Fruit fly (Drosophila melanogaster) whole organism, embryonic: Measurements from ENCODE around the gene barr.

Source experiments
- ATbp ChIP-seq: fragments of 200-800 bp; sonication (Bioruptor generic); optimal IDR thresholded peaks from 2 replicates; lab custom pipeline; 2017; ENCODE audit warnings: missing biosample characterization, mild to moderate bottlenecking, missing genetic modification characterization, missing genetic modification reagents
- B-H1 ChIP-seq: fragments of 200-800 bp; sonication (Bioruptor generic); IDR thresholded peaks from 3 replicates; pipeline ENCODE4 v1.3.6; 2022; ENCODE audit warnings: missing biosample characterization, missing genetic modification characterization
- B-H2 ChIP-seq: fragments of 200-800 bp; sonication (Bioruptor generic); optimal IDR thresholded peaks from 2 replicates; lab custom pipeline; 2018; ENCODE audit warnings: missing biosample characterization, mild to moderate bottlenecking, missing genetic modification characterization
- BtbVII ChIP-seq: fragments of 200-800 bp; sonication (Bioruptor generic); optimal IDR thresholded peaks from 3 replicates; lab custom pipeline; 2017; ENCODE audit warnings: missing biosample characterization, mild to moderate bottlenecking, missing genetic modification characterization
- C15 ChIP-seq: fragments of 200-800 bp; sonication (Bioruptor generic); IDR thresholded peaks from 3 replicates; pipeline ENCODE4 v1.3.6; 2022; ENCODE audit warnings: missing biosample characterization, missing genetic modification characterization
- CG10209 ChIP-seq: fragments of 200-800 bp; sonication (Bioruptor generic); optimal IDR thresholded peaks from 3 replicates; lab custom pipeline; 2017; ENCODE audit warnings: missing biosample characterization, mild to moderate bottlenecking, missing genetic modification characterization, missing genetic modification reagents
- CG10959 ChIP-seq: fragments of 200-800 bp; sonication (Bioruptor generic); IDR thresholded peaks from 2 replicates; pipeline ENCODE4 v1.3.6; 2022; ENCODE audit warnings: missing biosample characterization, missing genetic modification characterization
- CG10979 ChIP-seq: fragments of 200-800 bp; sonication (Bioruptor generic); optimal IDR thresholded peaks from 2 replicates; lab custom pipeline; 2018; ENCODE audit warnings: missing biosample characterization, mild to moderate bottlenecking, missing genetic modification characterization, moderate library complexity
- CG11085 ChIP-seq: fragments of 200-800 bp; sonication (Bioruptor generic); IDR thresholded peaks from 2 replicates; pipeline ENCODE4 v1.3.6; 2022; ENCODE audit warnings: missing biosample characterization, missing genetic modification characterization
- CG12659 ChIP-seq: fragments of 200-800 bp; sonication (Bioruptor generic); optimal IDR thresholded peaks from 3 replicates; lab custom pipeline; 2017; ENCODE audit warnings: mild to moderate bottlenecking, missing biosample characterization, missing genetic modification reagents, missing genetic modification characterization
- CG12942 ChIP-seq: fragments of 200-800 bp; sonication (Bioruptor generic); optimal IDR thresholded peaks from 3 replicates; lab custom pipeline; 2016; ENCODE audit warnings: missing biosample characterization, missing genetic modification characterization
- CG13424 ChIP-seq: fragments of 200-800 bp; sonication (Bioruptor generic); optimal IDR thresholded peaks from 2 replicates; lab custom pipeline; 2019; ENCODE audit warnings: missing biosample characterization, mild to moderate bottlenecking, missing genetic modification characterization, moderate library complexity
- CG17829 ChIP-seq: fragments of 200-800 bp; optimal IDR thresholded peaks from 2 replicates; lab custom pipeline; 2019; ENCODE audit warnings: missing biosample characterization, mild to moderate bottlenecking, missing genetic modification characterization, moderate library complexity
- CG2202 ChIP-seq: fragments of 200-800 bp; sonication (Bioruptor generic); optimal IDR thresholded peaks from 2 replicates; lab custom pipeline; 2018; ENCODE audit warnings: missing biosample characterization, mild to moderate bottlenecking, missing genetic modification characterization
- CG32532 ChIP-seq: fragments of 200-800 bp; sonication (Bioruptor generic); IDR thresholded peaks from 2 replicates; pipeline ENCODE4 v1.3.6; 2022; ENCODE audit warnings: missing biosample characterization, missing genetic modification characterization
- CG33213 ChIP-seq: fragments of 200-800 bp; sonication (Bioruptor generic); optimal IDR thresholded peaks from 3 replicates; lab custom pipeline; 2016; ENCODE audit warnings: missing biosample characterization, missing genetic modification characterization
- CG34422 ChIP-seq: fragments of 200-800 bp; sonication (Bioruptor generic); IDR thresholded peaks from 3 replicates; pipeline ENCODE4 v1.3.6; 2022; ENCODE audit warnings: missing biosample characterization, missing genetic modification characterization
- CG4617 ChIP-seq: fragments of 200-800 bp; sonication (Bioruptor generic); optimal IDR thresholded peaks from 3 replicates; lab custom pipeline; 2016; ENCODE audit warnings: missing biosample characterization, missing genetic modification characterization, borderline replicate concordance
- CG4854 ChIP-seq: fragments of 200-800 bp; sonication (Bioruptor generic); optimal IDR thresholded peaks from 2 replicates; lab custom pipeline; 2016; ENCODE audit warnings: missing biosample characterization, missing genetic modification characterization, inconsistent platforms
- CG7987 ChIP-seq: fragments of 200-800 bp; sonication (Bioruptor generic); optimal IDR thresholded peaks from 2 replicates; lab custom pipeline; 2018; ENCODE audit warnings: missing biosample characterization, mild to moderate bottlenecking, missing genetic modification characterization, moderate library complexity
- CG8388 ChIP-seq: fragments of 200-800 bp; sonication (Bioruptor generic); optimal IDR thresholded peaks from 2 replicates; lab custom pipeline; 2019; ENCODE audit warnings: missing biosample characterization, mild to moderate bottlenecking, missing genetic modification characterization, moderate library complexity
- CG8765 ChIP-seq: fragments of 200-800 bp; sonication (Bioruptor generic); IDR thresholded peaks from 2 replicates; pipeline ENCODE4 v1.3.6; 2022; ENCODE audit warnings: missing biosample characterization, missing genetic modification characterization
- Eip74EF ChIP-seq, 2 experiments: fragments of 200-800 bp in 1 of 2; fragments of >200 bp in 1 of 2; sonication (Bioruptor generic) in 1 of 2; optimal IDR thresholded peaks; 2 replicates each; lab custom pipeline; 2017 to 2019; ENCODE audit warnings: missing biosample characterization in 2 of 2, missing genetic modification characterization in 2 of 2, mild to moderate bottlenecking in 1 of 2, moderate library complexity in 1 of 2
- HLHmδ ChIP-seq: fragments of 200-800 bp; sonication (Bioruptor generic); optimal IDR thresholded peaks from 2 replicates; lab custom pipeline; 2018; ENCODE audit warnings: missing biosample characterization, mild to moderate bottlenecking, missing genetic modification characterization, moderate library complexity
- Lhr ChIP-seq: fragments of 200-800 bp; sonication (Bioruptor generic); optimal IDR thresholded peaks from 3 replicates; lab custom pipeline; 2017; ENCODE audit warnings: mild to moderate bottlenecking, missing biosample characterization, missing genetic modification reagents, missing genetic modification characterization
- Nf-YB ChIP-seq: fragments of 200-800 bp; sonication (Bioruptor generic); optimal IDR thresholded peaks from 3 replicates; lab custom pipeline; 2019; ENCODE audit warnings: missing biosample characterization, mild to moderate bottlenecking, missing genetic modification characterization, moderate library complexity
- Poxn ChIP-seq: fragments of 200-800 bp; sonication (Bioruptor generic); IDR thresholded peaks from 2 replicates; pipeline ENCODE4 v1.3.6; 2022; ENCODE audit warnings: missing biosample characterization, missing genetic modification characterization
- Six4 ChIP-seq: fragments of 200-800 bp; sonication (Bioruptor generic); optimal IDR thresholded peaks from 2 replicates; lab custom pipeline; 2016; ENCODE audit warnings: missing biosample characterization, missing genetic modification characterization
- Stat92E ChIP-seq, 3 experiments: fragments of >200 bp in 2 of 3; fragments of 200-800 bp in 1 of 3; sonication (Bioruptor generic) in 1 of 3; optimal IDR thresholded peaks; 2 replicates each; lab custom pipeline; 2017 to 2019; ENCODE audit warnings: missing biosample characterization in 3 of 3, missing genetic modification characterization in 3 of 3, mild to moderate bottlenecking in 1 of 3, moderate library complexity in 1 of 3
- TFAM ChIP-seq: fragments of 200-800 bp; sonication (Bioruptor generic); optimal IDR thresholded peaks from 2 replicates; lab custom pipeline; 2017; ENCODE audit warnings: missing biosample characterization, missing genetic modification characterization, inconsistent platforms
- Xbp1 ChIP-seq: fragments of 200-800 bp; sonication (Bioruptor generic); optimal IDR thresholded peaks from 3 replicates; lab custom pipeline; 2016; ENCODE audit warnings: missing biosample characterization, mild to moderate bottlenecking, missing genetic modification characterization
- ac ChIP-seq: fragments of 200-800 bp; sonication (Bioruptor generic); optimal IDR thresholded peaks from 3 replicates; lab custom pipeline; 2017; ENCODE audit warnings: missing biosample characterization, mild to moderate bottlenecking, missing genetic modification characterization
- cato ChIP-seq: fragments of 200-800 bp; sonication (Bioruptor generic); optimal IDR thresholded peaks from 2 replicates; lab custom pipeline; 2016; ENCODE audit warnings: missing biosample characterization, missing genetic modification characterization, borderline replicate concordance
- cg ChIP-seq: fragments of 200-800 bp; sonication (Bioruptor generic); optimal IDR thresholded peaks from 3 replicates; lab custom pipeline; 2019; ENCODE audit warnings: missing biosample characterization, mild to moderate bottlenecking, missing genetic modification characterization, moderate library complexity
- chm ChIP-seq: fragments of 200-800 bp; sonication (Bioruptor generic); IDR thresholded peaks from 2 replicates; pipeline ENCODE4 v1.3.6; 2022; ENCODE audit warnings: missing biosample characterization, missing genetic modification characterization
- crol ChIP-seq: fragments of 200-800 bp; sonication (Bioruptor generic); IDR thresholded peaks from 2 replicates; pipeline ENCODE4 v1.3.6; 2022; ENCODE audit warnings: missing biosample characterization, missing genetic modification characterization
- ewg ChIP-seq: fragments of 200-800 bp; sonication (Bioruptor generic); optimal IDR thresholded peaks from 3 replicates; lab custom pipeline; 2017; ENCODE audit warnings: mild to moderate bottlenecking, missing biosample characterization, missing genetic modification reagents, missing genetic modification characterization
- ftz-f1 ChIP-seq: fragments of 200-800 bp; sonication (Bioruptor generic); optimal IDR thresholded peaks from 2 replicates; lab custom pipeline; 2016; ENCODE audit warnings: missing biosample characterization, missing genetic modification characterization
- gcm ChIP-seq: fragments of 200-800 bp; sonication (Bioruptor generic); optimal IDR thresholded peaks from 2 replicates; lab custom pipeline; 2019; ENCODE audit warnings: missing biosample characterization, mild to moderate bottlenecking, missing genetic modification characterization, moderate library complexity
- inv ChIP-seq: fragments of 200-800 bp; sonication (Bioruptor generic); IDR thresholded peaks from 2 replicates; pipeline ENCODE4 v1.3.6; 2022; ENCODE audit warnings: missing biosample characterization, missing genetic modification characterization; ENCODE audit not compliant: partially characterized antibody
- mirr ChIP-seq: fragments of 200-800 bp; sonication (Bioruptor generic); optimal IDR thresholded peaks from 3 replicates; lab custom pipeline; 2018; ENCODE audit warnings: missing biosample characterization, mild to moderate bottlenecking, missing genetic modification characterization
- nmo ChIP-seq: fragments of 200-800 bp; sonication (Bioruptor generic); optimal IDR thresholded peaks from 2 replicates; lab custom pipeline; 2018; ENCODE audit warnings: missing biosample characterization, mild to moderate bottlenecking, missing genetic modification characterization, moderate library complexity
- peb ChIP-seq: fragments of 200-800 bp; sonication (Bioruptor generic); IDR thresholded peaks from 2 replicates; pipeline ENCODE4 v1.3.6; 2022; ENCODE audit warnings: missing biosample characterization, missing genetic modification characterization
- rib ChIP-seq: fragments of 200-800 bp; sonication (Bioruptor generic); IDR thresholded peaks from 2 replicates; pipeline ENCODE4 v1.3.6; 2022; ENCODE audit warnings: missing biosample characterization, missing genetic modification characterization
- run ChIP-seq: fragments of 200-800 bp; sonication (Bioruptor generic); optimal IDR thresholded peaks from 3 replicates; lab custom pipeline; 2018; ENCODE audit warnings: missing biosample characterization, mild to moderate bottlenecking, missing genetic modification characterization
- sd ChIP-seq: fragments of 200-800 bp; sonication (Bioruptor generic); optimal IDR thresholded peaks from 3 replicates; lab custom pipeline; 2018; ENCODE audit warnings: missing biosample characterization, mild to moderate bottlenecking, missing genetic modification characterization, moderate library complexity
- sima ChIP-seq: fragments of 200-800 bp; sonication (Bioruptor generic); optimal IDR thresholded peaks from 2 replicates; lab custom pipeline; 2016; ENCODE audit warnings: missing biosample characterization, missing genetic modification characterization
- slbo ChIP-seq: fragments of 200-800 bp; sonication (Bioruptor generic); IDR thresholded peaks from 2 replicates; pipeline ENCODE4 v1.3.6; 2022; ENCODE audit warnings: missing biosample characterization, missing genetic modification characterization
- stwl ChIP-seq: fragments of 200-800 bp; sonication (Bioruptor generic); optimal IDR thresholded peaks from 3 replicates; lab custom pipeline; 2018; ENCODE audit warnings: missing biosample characterization, mild to moderate bottlenecking, missing genetic modification characterization, moderate library complexity
- tx ChIP-seq: fragments of 200-800 bp; sonication (Bioruptor generic); optimal IDR thresholded peaks from 2 replicates; lab custom pipeline; 2016; ENCODE audit warnings: missing biosample characterization, missing genetic modification characterization
- yki ChIP-seq: fragments of >200 bp; optimal IDR thresholded peaks from 3 replicates; lab custom pipeline; 2018

barr gene

dm6 chr2L:20093794-20094193 is 32.6 kb upstream of the barr start, which contains the start of the genes Taf13 and nesd (continued):
- TF ChIP-seq stwl (tag; lab: Kevin White, UChicago) (peak; percentile 63), CG2202 (tag; lab: Kevin White, UChicago) (no peak), TFAM (GFP tag; lab: Kevin White, UChicago) (no peak), CG4617 (peak; percentile 40), chm (GFP tag; lab: Robert Waterston, UW) (no peak), rib (peak; percentile 56; the same call in 1 of the 2 replicates), CG32532 (GFP tag; lab: Robert Waterston, UW) (no peak), Stat92E (GFP tag; optimal IDR thresholded peaks at IDR 0.05; lab: Kevin White, UChicago) (no peak), cato (GFP tag; lab: Kevin White, UChicago) (no peak), CG10959 (GFP tag; lab: Robert Waterston, UW) (no peak), ATbp (GFP tag; lab: Kevin White, UChicago) (no peak), ftz-f1 (GFP tag; lab: Kevin White, UChicago) (no peak), gcm (GFP tag; lab: Kevin White, UChicago) (no peak), CG10979 (peak; percentile 5), CG11085 (GFP tag; lab: Robert Waterston, UW) (no peak), crol (GFP tag; lab: Robert Waterston, UW) (no peak), nmo (peak; percentile 79), yki (no peak), sd (tag; lab: Kevin White, UChicago) (peak; percentile 27), CG13424 (tag; lab: Kevin White, UChicago) (peak; percentile 66), B-H2 (GFP tag; lab: Kevin White, UChicago) (peak; percentile 29), Poxn (GFP tag; lab: Robert Waterston, UW) (no peak), Six4 (GFP tag; lab: Kevin White, UChicago) (no peak), CG8765 (GFP tag; lab: Robert Waterston, UW) (no peak), C15 (GFP tag; lab: Robert Waterston, UW) (no peak), Nf-YB (GFP tag; lab: Kevin White, UChicago) (no peak), CG12942 (GFP tag; lab: Kevin White, UChicago) (no peak), CG34422 (GFP tag; lab: Robert Waterston, UW) (no peak), Lhr (peak; percentile 55), cg (no peak), peb (GFP tag; lab: Robert Waterston, UW) (no peak), B-H1 (GFP tag; lab: Robert Waterston, UW) (no peak), CG10209 (no peak), inv (GFP tag; lab: Robert Waterston, UW) (peak; percentile 65), CG7987 (no peak), run (tag; lab: Kevin White, UChicago) (no peak), CG33213 (peak; percentile 18), HLHmδ (no peak), mirr (GFP tag; lab: Kevin White, UChicago) (no peak), CG4854 (peak; percentile 10), CG8388 (GFP tag; lab: Kevin White, UChicago) (no peak), sima (GFP tag; lab: Kevin White, UChicago) (no peak), ac (no peak), slbo (GFP tag; lab: Robert Waterston, UW) (peak; percentile 46), Eip74EF (GFP tag; optimal IDR thresholded peaks at IDR 0.05; lab: Kevin White, UChicago) (no peak), CG17829 (tag; lab: Kevin White, UChicago) (peak; percentile 70), Xbp1 (peak; percentile 39), ewg (GFP tag; lab: Kevin White, UChicago) (no peak), tx (no peak), CG12659 (peak; percentile 60), BtbVII (no peak)
